Worm (Caenorhabditis elegans) whole organism, young adult: ENCODE data around the gene T09F5.20.
A peak's percentile ranks its signal among the peaks of the same experiment; 100 is the strongest.

Experiments
- B0019.2 ChIP-seq: fragments of 200-800 bp; sonication (Bioruptor generic); conservative IDR thresholded peaks from 2 replicates; pipeline ENCODE4 v1.3.6; 2022; ENCODE audit warnings: missing genetic modification reagents, missing genetic modification characterization, missing compliant biosample characterization
- B0261.1 ChIP-seq: sonication (generic microtip); optimal IDR thresholded peaks from 2 replicates; lab custom pipeline; 2016; ENCODE audit warnings: mild to moderate bottlenecking, missing genetic modification characterization, moderate library complexity, missing compliant biosample characterization
- B0336.3 ChIP-seq: fragments of 200-800 bp; sonication (Bioruptor generic); IDR thresholded peaks from 2 replicates; pipeline ENCODE4 v1.3.6; 2022; ENCODE audit warnings: missing genetic modification characterization, missing compliant biosample characterization
- F10E7.11 ChIP-seq: sonication (generic microtip); optimal IDR thresholded peaks from 2 replicates; lab custom pipeline; 2017; ENCODE audit warnings: mild to moderate bottlenecking, missing genetic modification characterization, moderate library complexity, missing compliant biosample characterization
- F37B4.10 ChIP-seq: fragments of 200-800 bp; sonication (Bioruptor generic); IDR thresholded peaks from 2 replicates; pipeline ENCODE4 v1.3.6; 2022; ENCODE audit warnings: missing genetic modification characterization, missing compliant biosample characterization
- F39B2.1 ChIP-seq: fragments of 200-800 bp; sonication (Bioruptor generic); IDR thresholded peaks from 2 replicates; pipeline ENCODE4 v1.3.6; 2022; ENCODE audit warnings: missing genetic modification reagents, missing genetic modification characterization, missing compliant biosample characterization
- F55B11.4 ChIP-seq: sonication (generic microtip); optimal IDR thresholded peaks from 2 replicates; lab custom pipeline; 2016; ENCODE audit warnings: missing compliant biosample characterization, missing genetic modification characterization, borderline replicate concordance; ENCODE audit not compliant: insufficient read depth
- K12H6.12 ChIP-seq: fragments of 200-800 bp; sonication (Bioruptor generic); optimal IDR thresholded peaks from 2 replicates; lab custom pipeline; 2018; ENCODE audit warnings: mild to moderate bottlenecking, missing genetic modification characterization, missing compliant biosample characterization
- Y67H2A.10 ChIP-seq: fragments of 200-800 bp; sonication (Bioruptor generic); conservative IDR thresholded peaks from 2 replicates; pipeline ENCODE4 v1.3.6; 2022; ENCODE audit warnings: missing genetic modification reagents, missing genetic modification characterization, missing compliant biosample characterization
- Y95B8A.8 ChIP-seq: fragments of 200-800 bp; sonication (Bioruptor generic); IDR thresholded peaks from 2 replicates; pipeline ENCODE4 v1.3.6; 2022; ENCODE audit warnings: missing genetic modification reagents, missing genetic modification characterization, missing compliant biosample characterization
- akir-1 ChIP-seq: fragments of 200-800 bp; sonication (Bioruptor generic); optimal IDR thresholded peaks from 2 replicates; lab custom pipeline; 2018; ENCODE audit warnings: mild to moderate bottlenecking, missing genetic modification characterization, moderate library complexity, missing compliant biosample characterization
- atf-7 ChIP-seq: sonication (generic microtip); optimal IDR thresholded peaks from 2 replicates; lab custom pipeline; 2017; ENCODE audit warnings: mild to moderate bottlenecking, missing genetic modification characterization, missing compliant biosample characterization
- attf-6 ChIP-seq: fragments of 200-800 bp; sonication (Bioruptor generic); IDR thresholded peaks from 2 replicates; pipeline ENCODE4 v1.3.6; 2022; ENCODE audit warnings: missing genetic modification reagents, missing genetic modification characterization, missing compliant biosample characterization
- bed-1 ChIP-seq: fragments of 200-800 bp; sonication (Bioruptor generic); IDR thresholded peaks from 2 replicates; pipeline ENCODE4 v1.3.6; 2022; ENCODE audit warnings: missing genetic modification reagents, missing genetic modification characterization, missing compliant biosample characterization
- ccch-3 ChIP-seq: fragments of 200-800 bp; sonication (Bioruptor generic); optimal IDR thresholded peaks from 2 replicates; lab custom pipeline; 2018; ENCODE audit warnings: mild to moderate bottlenecking, missing genetic modification characterization, missing compliant biosample characterization
- ceh-100 ChIP-seq: fragments of 200-800 bp; sonication (Bioruptor generic); IDR thresholded peaks from 2 replicates; pipeline ENCODE4 v1.3.6; 2022; ENCODE audit warnings: missing genetic modification reagents, missing genetic modification characterization, missing compliant biosample characterization
- ceh-40 ChIP-seq: fragments of 200-800 bp; sonication (Bioruptor generic); IDR thresholded peaks from 2 replicates; pipeline ENCODE4 v1.3.6; 2022; ENCODE audit warnings: missing genetic modification characterization, missing compliant biosample characterization
- die-1 ChIP-seq: sonication (generic microtip); optimal IDR thresholded peaks from 2 replicates; lab custom pipeline; 2016; ENCODE audit warnings: missing genotype, mild to moderate bottlenecking, missing genetic modification characterization, missing compliant biosample characterization
- ekl-4 ChIP-seq: fragments of 200-800 bp; sonication (Bioruptor generic); IDR thresholded peaks from 2 replicates; pipeline ENCODE4 v1.3.6; 2022; ENCODE audit warnings: missing genetic modification reagents, missing genetic modification characterization, missing compliant biosample characterization
- ets-4 ChIP-seq: fragments of 200-800 bp; sonication (Bioruptor generic); optimal IDR thresholded peaks from 2 replicates; lab custom pipeline; 2018; ENCODE audit warnings: mild to moderate bottlenecking, missing genetic modification characterization, missing compliant biosample characterization
- him-1 ChIP-seq: sonication (generic microtip); optimal IDR thresholded peaks from 2 replicates; lab custom pipeline; 2016; ENCODE audit warnings: missing genotype, missing genetic modification reagents, missing genetic modification characterization, missing compliant biosample characterization
- hlh-12 ChIP-seq: sonication (generic microtip); optimal IDR thresholded peaks from 2 replicates; lab custom pipeline; 2016; ENCODE audit warnings: missing genetic modification characterization, missing compliant biosample characterization
- lag-1 ChIP-seq: fragments of 200-800 bp; sonication (Bioruptor generic); IDR thresholded peaks from 2 replicates; pipeline ENCODE4 v1.3.6; 2022; ENCODE audit warnings: missing genetic modification reagents, missing genetic modification characterization, missing compliant biosample characterization
- let-526 ChIP-seq: fragments of 200-800 bp; sonication (Bioruptor generic); IDR thresholded peaks from 2 replicates; pipeline ENCODE4 v1.3.6; 2022; ENCODE audit warnings: missing genetic modification reagents, missing genetic modification characterization, missing compliant biosample characterization
- let-607 ChIP-seq, 2 experiments: fragments of 200-800 bp in 1 of 2; sonication (Bioruptor generic) in 1 of 2; sonication (generic microtip) in 1 of 2; optimal IDR thresholded peaks; 2 replicates each; lab custom pipeline; 2016 to 2018; ENCODE audit warnings: mild to moderate bottlenecking in 2 of 2, missing compliant biosample characterization in 2 of 2, missing genetic modification characterization in 2 of 2, moderate library complexity in 2 of 2, missing genotype in 1 of 2
- lin-26 ChIP-seq: fragments of 200-800 bp; sonication (Bioruptor generic); IDR thresholded peaks from 2 replicates; pipeline ENCODE4 v1.3.6; 2022; ENCODE audit warnings: missing genetic modification reagents, missing genetic modification characterization, missing compliant biosample characterization
- lin-35 ChIP-seq, 3 experiments: fragments of 150-350 bp in 2 of 3; sonication (generic microtip) in 1 of 3; optimal IDR thresholded peaks; 2 replicates each; lab custom pipeline; 2014 to 2018; ENCODE audit warnings: missing biosample characterization in 3 of 3, missing genetic modification characterization in 3 of 3, missing genetic modification reagents in 3 of 3
- lin-40 ChIP-seq: sonication (generic microtip); optimal IDR thresholded peaks from 2 replicates; lab custom pipeline; 2016; ENCODE audit warnings: missing genetic modification characterization, mild to moderate bottlenecking, missing compliant biosample characterization, missing genotype, missing genetic modification reagents
- lin-54 ChIP-seq: fragments of 200-800 bp; sonication (Bioruptor generic); optimal IDR thresholded peaks from 2 replicates; lab custom pipeline; 2018; ENCODE audit warnings: mild to moderate bottlenecking, missing genetic modification characterization, missing compliant biosample characterization
- lir-1 ChIP-seq: fragments of 200-800 bp; sonication (Bioruptor generic); conservative IDR thresholded peaks from 2 replicates; pipeline ENCODE4 v1.3.6; 2022; ENCODE audit warnings: missing genetic modification reagents, missing genetic modification characterization, missing compliant biosample characterization
- madf-10 ChIP-seq: sonication (generic microtip); optimal IDR thresholded peaks from 2 replicates; lab custom pipeline; 2016; ENCODE audit warnings: mild to moderate bottlenecking, missing genetic modification characterization, missing compliant biosample characterization
- madf-6 ChIP-seq: fragments of 200-800 bp; sonication (Bioruptor generic); IDR thresholded peaks from 2 replicates; pipeline ENCODE4 v1.3.6; 2022; ENCODE audit warnings: missing genetic modification reagents, missing genetic modification characterization, missing compliant biosample characterization
- mel-28 ChIP-seq: sonication (generic microtip); optimal IDR thresholded peaks from 2 replicates; lab custom pipeline; 2016; ENCODE audit warnings: borderline replicate concordance, mild to moderate bottlenecking, missing genetic modification characterization, missing compliant biosample characterization
- mes-4 ChIP-seq: sonication (generic microtip); optimal IDR thresholded peaks from 2 replicates; lab custom pipeline; 2016; ENCODE audit warnings: missing genotype, missing genetic modification characterization, missing compliant biosample characterization
- nfya-1 ChIP-seq: sonication (generic microtip); optimal IDR thresholded peaks from 2 replicates; lab custom pipeline; 2017; ENCODE audit warnings: antibody characterized with exemption, missing compliant biosample characterization, missing genetic modification characterization, borderline replicate concordance; ENCODE audit not compliant: insufficient read depth
- nhr-120 ChIP-seq: fragments of 200-800 bp; sonication (Bioruptor generic); IDR thresholded peaks from 2 replicates; pipeline ENCODE4 v1.3.6; 2022; ENCODE audit warnings: missing genetic modification characterization, missing compliant biosample characterization
- nhr-80 ChIP-seq: sonication (generic microtip); optimal IDR thresholded peaks from 2 replicates; lab custom pipeline; 2016; ENCODE audit warnings: missing genetic modification characterization, missing compliant biosample characterization
- nhr-90 ChIP-seq: sonication (generic microtip); optimal IDR thresholded peaks from 2 replicates; lab custom pipeline; 2016; ENCODE audit warnings: missing genotype, mild to moderate bottlenecking, missing genetic modification characterization, missing compliant biosample characterization
- pbrm-1 ChIP-seq: fragments of 200-800 bp; sonication (Bioruptor generic); IDR thresholded peaks from 2 replicates; pipeline ENCODE4 v1.3.6; 2022; ENCODE audit warnings: missing genetic modification reagents, missing genetic modification characterization, missing compliant biosample characterization
- rpc-1 ChIP-seq, 2 experiments: fragments of 150-350 bp in 1 of 2; sonication (generic microtip) in 1 of 2; optimal IDR thresholded peaks; 2 replicates each; lab custom pipeline; 2014 to 2018; ENCODE audit warnings: missing biosample characterization in 1 of 2, missing genetic modification characterization in 1 of 2, missing genetic modification reagents in 1 of 2, missing genotype in 1 of 2
- snpc-1.3 ChIP-seq: sonication (generic microtip); optimal IDR thresholded peaks from 2 replicates; lab custom pipeline; 2017; ENCODE audit warnings: missing genetic modification characterization, mild to moderate bottlenecking, missing compliant biosample characterization, antibody characterized with exemption, moderate library complexity, missing genotype, missing genetic modification reagents; ENCODE audit not compliant: insufficient read depth
- sptf-2 ChIP-seq: fragments of 200-800 bp; sonication (Bioruptor generic); optimal IDR thresholded peaks from 2 replicates; lab custom pipeline; 2018; ENCODE audit warnings: mild to moderate bottlenecking, missing genetic modification characterization, missing compliant biosample characterization
- tbp1 ChIP-seq: fragments of 200-800 bp; sonication (Bioruptor generic); optimal IDR thresholded peaks from 2 replicates; lab custom pipeline; 2018; ENCODE audit warnings: mild to moderate bottlenecking, missing genetic modification characterization, missing compliant biosample characterization
- tbx-9 ChIP-seq: sonication (generic microtip); optimal IDR thresholded peaks from 2 replicates; lab custom pipeline; 2016; ENCODE audit warnings: borderline replicate concordance, missing genetic modification characterization, inconsistent platforms, missing compliant biosample characterization
- unc-62 ChIP-seq: fragments of 150-350 bp; optimal IDR thresholded peaks from 2 replicates; lab custom pipeline; 2014; ENCODE audit warnings: missing biosample characterization, missing genetic modification reagents, missing genetic modification characterization
- zim-3 ChIP-seq: sonication (generic microtip); optimal IDR thresholded peaks from 2 replicates; lab custom pipeline; 2017; ENCODE audit warnings: mild to moderate bottlenecking, missing genetic modification characterization, moderate library complexity, missing compliant biosample characterization
- ztf-18 ChIP-seq: sonication (generic microtip); optimal IDR thresholded peaks from 2 replicates; lab custom pipeline; 2016; ENCODE audit warnings: missing genotype, mild to moderate bottlenecking, missing genetic modification characterization, missing compliant biosample characterization
- ztf-26 ChIP-seq: sonication (generic microtip); optimal IDR thresholded peaks from 2 replicates; lab custom pipeline; 2017; ENCODE audit warnings: missing genetic modification characterization, missing compliant biosample characterization

T09F5.20 gene

ce11 chrV:15190903-15191302, 43.2 kb upstream of the T09F5.20 start, which contains the start of gene Y75B12B.11 (continued):
- peak in 2 of 3 experiments; percentile 72 to 87 for TF ChIP-seq lin-35 (GFP tag; optimal IDR thresholded peaks at IDR 0.05; lab: Kevin White, UChicago)
- TF ChIP-seq sptf-2 (GFP tag; lab: Kevin White, UChicago), result peak; percentile 86
- TF ChIP-seq unc-62 (GFP tag; lab: Kevin White, UChicago), result no peak
- peak; percentile 92 for TF ChIP-seq F39B2.1 (GFP tag; lab: Robert Waterston, UW)
- peak; percentile 73 for TF ChIP-seq nhr-80 (tag; lab: Kevin White, UChicago)
- TF ChIP-seq B0261.1, result peak; percentile 97
- TF ChIP-seq mes-4, result peak; percentile 95
- peak; percentile 87 for TF ChIP-seq him-1 (tag; lab: Kevin White, UChicago)
- no peak for TF ChIP-seq Y67H2A.10 (GFP tag; lab: Robert Waterston, UW)
- peak; percentile 97 for TF ChIP-seq rpc-1 (optimal IDR thresholded peaks at IDR 0.05; lab: Kevin White, UChicago)
- TF ChIP-seq rpc-1 (tag; optimal IDR thresholded peaks at IDR 0.05; lab: Kevin White, UChicago), result peak; percentile 97
- TF ChIP-seq K12H6.12 (tag; lab: Kevin White, UChicago), result peak; percentile 83
- peak; percentile 99 for TF ChIP-seq tbp1 (GFP tag; lab: Kevin White, UChicago)
- TF ChIP-seq bed-1 (GFP tag; lab: Robert Waterston, UW), result peak; percentile 94; the same call in 1 of the 2 replicates
- peak; percentile 95 for TF ChIP-seq ztf-26 (tag; lab: Kevin White, UChicago)
- TF ChIP-seq hlh-12 (tag; lab: Kevin White, UChicago), result peak; percentile 80
- TF ChIP-seq ceh-40, result peak; percentile 94
- TF ChIP-seq die-1, result peak; percentile 98
- TF ChIP-seq F55B11.4 (tag; lab: Kevin White, UChicago), result no peak
- peak; percentile 66 to 83 for TF ChIP-seq let-607 (tag; optimal IDR thresholded peaks at IDR 0.05; lab: Kevin White, UChicago)
- TF ChIP-seq ets-4 (GFP tag; lab: Kevin White, UChicago), result peak; percentile 87
- peak; percentile 93 for TF ChIP-seq pbrm-1 (GFP tag; lab: Robert Waterston, UW)
- TF ChIP-seq atf-7 (tag; lab: Kevin White, UChicago), result peak; percentile 95
- peak; percentile 92 for TF ChIP-seq madf-6 (GFP tag; lab: Robert Waterston, UW)
- peak; percentile 98 for TF ChIP-seq zim-3 (tag; lab: Kevin White, UChicago)
- TF ChIP-seq nfya-1 (tag; lab: Kevin White, UChicago), result no peak
- peak; percentile 87; the same call in 1 of the 2 replicates for TF ChIP-seq Y95B8A.8 (GFP tag; lab: Robert Waterston, UW)
- TF ChIP-seq F37B4.10 (GFP tag; lab: Robert Waterston, UW), result peak; percentile 96
- peak; percentile 86 for TF ChIP-seq ztf-18 (tag; lab: Kevin White, UChicago)
- TF ChIP-seq akir-1 (GFP tag; lab: Kevin White, UChicago), result peak; percentile 40
- peak; percentile 90 for TF ChIP-seq snpc-1.3 (tag; lab: Kevin White, UChicago)
- TF ChIP-seq ceh-100 (GFP tag; lab: Robert Waterston, UW), result peak; percentile 85
- TF ChIP-seq F10E7.11, result peak; percentile 76
- peak; percentile 90 for TF ChIP-seq tbx-9
- TF ChIP-seq lin-26 (GFP tag; lab: Robert Waterston, UW), result peak; percentile 99
- no peak for TF ChIP-seq ccch-3
- peak; percentile 94 for TF ChIP-seq let-526
- peak; percentile 93 for TF ChIP-seq attf-6
- peak; percentile 62 for TF ChIP-seq B0019.2 (GFP tag; lab: Robert Waterston, UW)
- peak; percentile 93 for TF ChIP-seq lin-54 (GFP tag; lab: Kevin White, UChicago)
- TF ChIP-seq lin-40 (tag; lab: Kevin White, UChicago), result peak; percentile 88
- 0 out of 2 replicates have a peak, but pooled peaks have one; percentile 52 for TF ChIP-seq lag-1 (GFP tag; lab: Robert Waterston, UW)
- TF ChIP-seq ekl-4 (GFP tag; lab: Robert Waterston, UW), result peak; percentile 96
- TF ChIP-seq B0336.3 (GFP tag; lab: Robert Waterston, UW), result peak; percentile 98
- TF ChIP-seq madf-10, result peak; percentile 87
- peak; percentile 75 for TF ChIP-seq lir-1
- TF ChIP-seq nhr-120 (GFP tag; lab: Robert Waterston, UW), result peak; percentile 96
- TF ChIP-seq mel-28, result peak; percentile 83
- peak; percentile 98 for TF ChIP-seq nhr-90 (tag; lab: Kevin White, UChicago)
